Fruit fly (Drosophila melanogaster) S2 (cell line): ENCODE measurements around the gene CG44290.

Source experiments
- CG8478 ChIP-seq: fragments of >200 bp; optimal IDR thresholded peaks from 2 replicates; lab custom pipeline; 2018
- CTCF ChIP-seq, 2 experiments: fragments of >200 bp; optimal IDR thresholded peaks; 2 replicates each; lab custom pipeline; 2018

DNA sequence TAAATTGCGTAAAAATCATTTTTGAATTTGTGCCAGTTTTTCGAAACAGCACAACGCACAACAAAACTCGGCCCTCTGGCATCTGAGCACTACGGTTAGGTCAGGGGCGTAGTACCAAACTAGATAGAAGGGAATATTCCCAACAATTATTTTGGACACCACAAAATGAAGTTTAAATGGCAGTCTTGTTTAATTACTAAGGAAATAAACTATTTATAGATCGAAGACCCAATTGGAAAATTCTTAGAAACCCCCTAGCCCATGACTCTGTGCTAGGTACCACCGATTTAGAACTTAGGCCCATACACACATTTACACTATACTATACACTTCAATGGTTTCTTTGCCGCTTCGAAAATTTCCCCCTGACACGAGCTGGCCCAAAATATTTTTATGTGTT, 33.7 kb downstream of the CG44290 start:
- TF ChIP-seq CTCF (optimal IDR thresholded peaks at IDR 0.05; lab: Kevin White, UChicago) (no peak), CG8478 (lab: Kevin White, UChicago) (no peak)
